Worm (Caenorhabditis elegans): Measurements from ENCODE around the gene F54D10.7.

F54D10.7 gene

DNA sequence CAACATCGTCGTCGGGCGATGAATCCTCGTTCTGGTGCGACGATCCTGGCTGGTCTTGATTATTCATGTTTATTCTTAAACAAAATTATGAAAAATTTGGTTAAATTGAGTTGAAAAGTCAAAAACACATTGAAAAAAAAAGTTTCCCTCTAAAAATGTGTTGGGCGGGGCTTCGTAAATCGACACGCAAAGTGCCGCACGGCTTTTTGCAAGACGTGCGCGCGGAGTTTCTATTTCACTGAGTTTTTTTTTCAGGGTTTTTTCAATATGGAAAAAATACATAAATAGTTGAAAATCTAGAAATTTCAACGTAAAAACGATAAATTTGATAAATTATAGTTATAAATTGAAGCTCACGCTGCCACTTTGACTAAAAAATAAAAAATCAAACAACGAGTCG lies 13.0 kb downstream of the F54D10.7 start, which contains the start of gene F54D10.5 (continued):
- no peak for TF ChIP-seq egl-27 (tag; optimal IDR thresholded peaks at IDR 0.05)
- peak; percentile 4 for TF ChIP-seq nhr-10 (tag; optimal IDR thresholded peaks at IDR 0.05)
- peak; percentile 1 for TF ChIP-seq ceh-16 (tag; optimal IDR thresholded peaks at IDR 0.05)
- peak; percentile 84 for TF ChIP-seq sma-9 (GFP tag; optimal IDR thresholded peaks at IDR 0.05)
- TF ChIP-seq sma-9 (tag; optimal IDR thresholded peaks at IDR 0.05): no peak
- TF ChIP-seq unc-39 (tag; optimal IDR thresholded peaks at IDR 0.05): no peak
- no peak for TF ChIP-seq aly-2 (tag; optimal IDR thresholded peaks at IDR 0.05)

DNA sequence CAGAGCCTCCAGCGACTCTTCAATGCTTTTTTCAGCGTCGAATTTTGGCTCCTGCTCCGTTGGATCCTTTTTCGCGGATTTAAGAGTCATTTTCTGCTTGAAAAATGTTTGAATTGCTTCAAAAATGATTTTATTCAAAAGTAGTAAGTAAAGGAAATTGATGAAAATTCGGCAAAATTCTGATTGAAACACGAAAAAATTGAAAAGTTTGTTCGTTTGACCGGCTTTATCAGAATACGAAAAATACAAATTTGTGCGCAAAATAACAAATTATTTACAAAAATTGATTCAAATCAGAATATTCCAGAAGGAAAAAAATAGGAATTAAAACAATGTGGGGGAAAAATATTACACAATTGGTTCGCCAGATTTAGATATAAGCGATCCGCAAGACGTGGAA lies 14.1 kb downstream of the F54D10.7 start, which contains the start of gene F54D10.4:
Gene F54D10.4, minus strand, starts transcription at position 101 of the 400 bp plus-strand sequence.
- TF ChIP-seq gmeb-1 (tag; optimal IDR thresholded peaks at IDR 0.05): no peak
- no peak for TF ChIP-seq peb-1 (tag; optimal IDR thresholded peaks at IDR 0.05)
- TF ChIP-seq lsy-2 (tag; optimal IDR thresholded peaks at IDR 0.05): no peak

DNA sequence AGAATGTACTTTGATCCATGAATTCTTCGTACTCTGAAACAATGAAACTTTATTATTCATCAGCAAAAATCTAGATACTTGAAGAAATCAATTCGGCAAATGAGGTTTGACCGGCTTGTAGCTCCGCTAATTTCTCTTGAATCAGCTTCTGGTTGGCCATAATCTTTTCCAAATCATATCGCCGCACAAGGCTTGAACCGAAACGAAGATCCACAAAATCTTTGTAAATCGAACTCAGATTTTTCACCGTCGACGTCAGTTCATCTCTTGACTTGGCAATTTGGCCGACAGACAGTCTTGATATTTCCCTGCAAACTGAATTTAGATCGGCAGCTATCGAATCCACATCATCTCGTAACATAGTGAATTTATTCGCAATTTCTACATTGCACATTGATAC lies 15.6 kb downstream of the F54D10.7 start:
- TF ChIP-seq nhr-25 (tag; optimal IDR thresholded peaks at IDR 0.05) (no peak), zag-1 (tag; optimal IDR thresholded peaks at IDR 0.05) (no peak), unc-55 (GFP tag; optimal IDR thresholded peaks at IDR 0.05) (no peak), aly-2 (tag; optimal IDR thresholded peaks at IDR 0.05) (no peak), lin-11 (tag; optimal IDR thresholded peaks at IDR 0.05) (no peak), gmeb-1 (tag; optimal IDR thresholded peaks at IDR 0.05) (no peak), dmd-4 (tag; optimal IDR thresholded peaks at IDR 0.05) (no peak), sma-9 (GFP tag; optimal IDR thresholded peaks at IDR 0.05) (no peak), sma-9 (tag; optimal IDR thresholded peaks at IDR 0.05) (no peak), elt-3 (tag; optimal IDR thresholded peaks at IDR 0.05) (no peak), R02D3.7 (tag; optimal IDR thresholded peaks at IDR 0.05) (no peak), mab-5 (tag; optimal IDR thresholded peaks at IDR 0.05) (no peak), sma-3 (GFP tag; optimal IDR thresholded peaks at IDR 0.05) (no peak), ztf-4 (tag; optimal IDR thresholded peaks at IDR 0.05) (no peak), sem-4 (tag; optimal IDR thresholded peaks at IDR 0.05) (no peak), nhr-237 (tag; optimal IDR thresholded peaks at IDR 0.05) (no peak), peb-1 (tag; optimal IDR thresholded peaks at IDR 0.05) (no peak), egl-27 (tag; optimal IDR thresholded peaks at IDR 0.05) (no peak)

ce11 chrII:3803219-3803618 lies 17.9 kb downstream of the F54D10.7 start, which contains the start of gene ins-32:
ins-32 (minus strand) TSS chrII:3803319.
- TF ChIP-seq unc-55 (GFP tag; optimal IDR thresholded peaks at IDR 0.05) (no peak), ama-1 (optimal IDR thresholded peaks at IDR 0.05) (no peak)

- TF ChIP-seq aly-2 (tag; optimal IDR thresholded peaks at IDR 0.05): no peak
- TF ChIP-seq nhr-6 (tag; optimal IDR thresholded peaks at IDR 0.05): no peak
- TF ChIP-seq nhr-129 (tag; optimal IDR thresholded peaks at IDR 0.05): no peak
- no peak for TF ChIP-seq nhr-21 (tag; optimal IDR thresholded peaks at IDR 0.05)
- no peak for TF ChIP-seq crh-2 (tag; optimal IDR thresholded peaks at IDR 0.05)
- no peak for TF ChIP-seq elt-1 (tag; optimal IDR thresholded peaks at IDR 0.05)
- TF ChIP-seq blmp-1 (tag; optimal IDR thresholded peaks at IDR 0.05; ENCODE audit: insufficient read depth): no peak
- no peak for TF ChIP-seq egl-27 (tag; optimal IDR thresholded peaks at IDR 0.05)
- no peak for TF ChIP-seq ama-1 (optimal IDR thresholded peaks at IDR 0.05)
- no peak for TF ChIP-seq peb-1 (tag; optimal IDR thresholded peaks at IDR 0.05)
These were observed 25.8 kb downstream of the F54D10.7 start, which contains the start of gene Y8A9A.2 for ce11 chrII:3795323-3795722. Y8A9A.2 (plus strand) TSS chrII:3795623.

- TF ChIP-seq unc-55 (GFP tag; optimal IDR thresholded peaks at IDR 0.05) (no peak), lin-11 (tag; optimal IDR thresholded peaks at IDR 0.05) (no peak), ztf-1 (GFP tag; conservative IDR thresholded peaks at IDR 0.05) (no peak), F13H6.1 (tag; optimal IDR thresholded peaks at IDR 0.05) (no peak), nhr-21 (tag; optimal IDR thresholded peaks at IDR 0.05) (no peak), elt-3 (tag; optimal IDR thresholded peaks at IDR 0.05) (no peak), unc-39 (tag; optimal IDR thresholded peaks at IDR 0.05) (no peak), sem-4 (tag; optimal IDR thresholded peaks at IDR 0.05) (no peak), zag-1 (tag; optimal IDR thresholded peaks at IDR 0.05) (no peak), sma-3 (GFP tag; optimal IDR thresholded peaks at IDR 0.05) (no peak), blmp-1 (tag; optimal IDR thresholded peaks at IDR 0.05; ENCODE audit: insufficient read depth) (no peak), nhr-237 (tag; optimal IDR thresholded peaks at IDR 0.05) (no peak), ZK546.5 (tag; optimal IDR thresholded peaks at IDR 0.05) (no peak), dmd-4 (tag; optimal IDR thresholded peaks at IDR 0.05) (no peak), alr-1 (tag; optimal IDR thresholded peaks at IDR 0.05) (no peak), lsy-2 (tag; optimal IDR thresholded peaks at IDR 0.05) (no peak), mab-5 (tag; optimal IDR thresholded peaks at IDR 0.05) (no peak), nhr-6 (tag; optimal IDR thresholded peaks at IDR 0.05) (no peak)
These were observed 27.8 kb downstream of the F54D10.7 start, which contains the start of gene fbxb-99 for ce11 chrII:3793336-3793735. fbxb-99 (minus strand) TSS chrII:3793436.
